Worm (Caenorhabditis elegans) whole organism, early embryonic: ENCODE measurements around the gene fezf-1.

ENCODE experiments used
- B0310.2 ChIP-seq: sonication (generic microtip); optimal IDR thresholded peaks from 2 replicates; lab custom pipeline; 2016; ENCODE audit warnings: mild to moderate bottlenecking, missing genetic modification characterization, missing compliant biosample characterization
- ama-1 ChIP-seq: fragments of 150-350 bp; optimal IDR thresholded peaks from 2 replicates; lab custom pipeline; 2014
- ets-7 ChIP-seq: sonication (generic microtip); optimal IDR thresholded peaks from 2 replicates; lab custom pipeline; 2016; ENCODE audit warnings: missing genotype, missing genetic modification characterization, missing compliant biosample characterization
- flt-1 ChIP-seq: fragments of 200-800 bp; sonication (Bioruptor generic); IDR thresholded peaks from 2 replicates; pipeline ENCODE4 v1.3.6; 2022; ENCODE audit warnings: missing genetic modification characterization, missing compliant biosample characterization
- hmg-4 ChIP-seq: fragments of 200-800 bp; sonication (Bioruptor generic); optimal IDR thresholded peaks from 2 replicates; lab custom pipeline; 2018; ENCODE audit warnings: mild to moderate bottlenecking, missing genetic modification characterization, missing compliant biosample characterization
- scrt-1 ChIP-seq: fragments of 200-800 bp; sonication (Bioruptor generic); IDR thresholded peaks from 2 replicates; pipeline ENCODE4 v1.3.6; 2022; ENCODE audit warnings: missing genetic modification characterization, missing compliant biosample characterization

DNA sequence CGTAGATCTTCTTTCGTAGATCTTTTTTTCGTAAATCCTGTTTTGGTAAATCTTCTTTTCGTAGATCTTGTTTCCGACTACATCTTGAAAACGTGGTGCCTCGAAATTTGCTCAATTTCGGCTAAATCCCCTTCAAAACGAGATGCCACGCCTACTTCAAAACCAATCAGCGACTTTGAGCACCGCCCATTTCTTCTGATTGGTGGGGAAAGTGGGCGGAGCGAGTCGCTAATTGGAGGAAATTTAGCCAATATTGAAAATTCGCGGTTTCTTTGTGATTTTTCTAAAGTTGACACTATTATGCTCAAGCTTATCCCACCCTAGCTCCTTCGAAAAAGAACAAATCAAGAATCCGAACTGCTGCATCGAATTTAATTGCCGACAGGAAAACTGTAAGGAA is 21.7 kb downstream of the fezf-1 start:
- TF ChIP-seq ama-1 (no peak), scrt-1 (GFP tag; lab: Robert Waterston, UW) (no peak), hmg-4 (GFP tag; lab: Kevin White, UChicago) (no peak), B0310.2 (tag; lab: Kevin White, UChicago) (no peak), ets-7 (tag; lab: Kevin White, UChicago) (no peak), flt-1 (no peak)
